Fruit fly (Drosophila melanogaster) whole organism, embryonic: ENCODE results near the gene alpha-Est7.

ENCODE experiments used
- Adf1 ChIP-seq: fragments of 200-800 bp; sonication (Bioruptor generic); IDR thresholded peaks from 2 replicates; pipeline ENCODE4 v1.3.6; 2022; ENCODE audit warnings: missing biosample characterization, missing genetic modification characterization
- CG10209 ChIP-seq: fragments of 200-800 bp; sonication (Bioruptor generic); optimal IDR thresholded peaks from 3 replicates; lab custom pipeline; 2017; ENCODE audit warnings: missing biosample characterization, mild to moderate bottlenecking, missing genetic modification characterization, missing genetic modification reagents
- CG10267 ChIP-seq: fragments of 200-800 bp; sonication (Bioruptor generic); optimal IDR thresholded peaks from 2 replicates; lab custom pipeline; 2018; ENCODE audit warnings: missing biosample characterization, mild to moderate bottlenecking, missing genetic modification characterization, moderate library complexity
- CG11398 ChIP-seq: fragments of 200-800 bp; sonication (Bioruptor generic); optimal IDR thresholded peaks from 2 replicates; lab custom pipeline; 2016; ENCODE audit warnings: missing biosample characterization, missing genetic modification characterization
- CG13424 ChIP-seq: fragments of 200-800 bp; sonication (Bioruptor generic); optimal IDR thresholded peaks from 2 replicates; lab custom pipeline; 2019; ENCODE audit warnings: missing biosample characterization, mild to moderate bottlenecking, missing genetic modification characterization, moderate library complexity
- CG14014 ChIP-seq: fragments of 200-800 bp; sonication (Bioruptor generic); IDR thresholded peaks from 2 replicates; pipeline ENCODE4 v1.3.6; 2022; ENCODE audit warnings: missing biosample characterization, missing genetic modification characterization
- CG14965 ChIP-seq: fragments of 200-800 bp; sonication (Bioruptor generic); optimal IDR thresholded peaks from 2 replicates; lab custom pipeline; 2016; ENCODE audit warnings: missing biosample characterization, missing genetic modification characterization, borderline replicate concordance
- CG15514 ChIP-seq: fragments of 200-800 bp; sonication (Bioruptor generic); optimal IDR thresholded peaks from 3 replicates; lab custom pipeline; 2017; ENCODE audit warnings: missing biosample characterization, missing genetic modification characterization, mild to moderate bottlenecking, moderate library complexity, missing genetic modification reagents
- CG17829 ChIP-seq: fragments of 200-800 bp; optimal IDR thresholded peaks from 2 replicates; lab custom pipeline; 2019; ENCODE audit warnings: missing biosample characterization, mild to moderate bottlenecking, missing genetic modification characterization, moderate library complexity
- CG18262 ChIP-seq: fragments of 200-800 bp; optimal IDR thresholded peaks from 3 replicates; lab custom pipeline; 2019; ENCODE audit warnings: missing biosample characterization, mild to moderate bottlenecking, missing genetic modification characterization, moderate library complexity
- CG18599 ChIP-seq: fragments of 200-800 bp; sonication (Bioruptor generic); optimal IDR thresholded peaks from 3 replicates; lab custom pipeline; 2017; ENCODE audit warnings: missing biosample characterization, missing genetic modification characterization, mild to moderate bottlenecking, moderate library complexity, missing genetic modification reagents
- CG18619 ChIP-seq: fragments of 200-800 bp; sonication (Bioruptor generic); optimal IDR thresholded peaks from 3 replicates; lab custom pipeline; 2017; ENCODE audit warnings: missing biosample characterization, mild to moderate bottlenecking, missing genetic modification characterization
- CG18764 ChIP-seq: fragments of 200-800 bp; sonication (Bioruptor generic); optimal IDR thresholded peaks from 3 replicates; lab custom pipeline; 2016; ENCODE audit warnings: missing biosample characterization, missing genetic modification characterization
- CG31365 ChIP-seq: fragments of 200-800 bp; sonication (Bioruptor generic); optimal IDR thresholded peaks from 2 replicates; lab custom pipeline; 2018; ENCODE audit warnings: missing biosample characterization, mild to moderate bottlenecking, missing genetic modification characterization
- CG4328 ChIP-seq: fragments of 200-800 bp; sonication (Bioruptor generic); optimal IDR thresholded peaks from 3 replicates; lab custom pipeline; 2017; ENCODE audit warnings: missing biosample characterization, missing genetic modification reagents, missing genetic modification characterization
- CG4730 ChIP-seq: fragments of 200-800 bp; sonication (Bioruptor generic); IDR thresholded peaks from 2 replicates; pipeline ENCODE4 v1.3.6; 2022; ENCODE audit warnings: missing biosample characterization, missing genetic modification characterization
- CG5953 ChIP-seq: fragments of 200-800 bp; sonication (Bioruptor generic); IDR thresholded peaks from 2 replicates; pipeline ENCODE4 v1.3.6; 2022; ENCODE audit warnings: missing biosample characterization, missing genetic modification characterization
- CG8388 ChIP-seq: fragments of 200-800 bp; sonication (Bioruptor generic); optimal IDR thresholded peaks from 2 replicates; lab custom pipeline; 2019; ENCODE audit warnings: missing biosample characterization, mild to moderate bottlenecking, missing genetic modification characterization, moderate library complexity
- Dbx ChIP-seq: fragments of 200-800 bp; sonication (Bioruptor generic); IDR thresholded peaks from 3 replicates; pipeline ENCODE4 v1.3.6; 2022; ENCODE audit warnings: missing biosample characterization, missing genetic modification characterization
- Fer2 ChIP-seq: fragments of 200-800 bp; sonication (Bioruptor generic); optimal IDR thresholded peaks from 2 replicates; lab custom pipeline; 2018; ENCODE audit warnings: missing biosample characterization, mild to moderate bottlenecking, missing genetic modification characterization, moderate library complexity
- HLH4C ChIP-seq: fragments of 200-800 bp; sonication (Bioruptor generic); IDR thresholded peaks from 3 replicates; pipeline ENCODE4 v1.3.6; 2022; ENCODE audit warnings: missing biosample characterization, missing genetic modification characterization; ENCODE audit not compliant: partially characterized antibody
- MESR4 ChIP-seq: fragments of 200-800 bp; sonication (Bioruptor generic); optimal IDR thresholded peaks from 2 replicates; lab custom pipeline; 2018; ENCODE audit warnings: missing biosample characterization, mild to moderate bottlenecking, missing genetic modification characterization, moderate library complexity
- Nf-YC ChIP-seq: fragments of 200-800 bp; optimal IDR thresholded peaks from 3 replicates; lab custom pipeline; 2019; ENCODE audit warnings: missing biosample characterization, mild to moderate bottlenecking, missing genetic modification characterization, moderate library complexity
- Oaz ChIP-seq: fragments of 200-800 bp; sonication (Bioruptor generic); IDR thresholded peaks from 2 replicates; pipeline ENCODE4 v1.3.6; 2022; ENCODE audit warnings: missing biosample characterization, missing genetic modification characterization
- Rx ChIP-seq: fragments of 200-800 bp; sonication (Bioruptor generic); IDR thresholded peaks from 2 replicates; pipeline ENCODE4 v1.3.6; 2022; ENCODE audit warnings: missing biosample characterization, missing genetic modification characterization
- TFAM ChIP-seq: fragments of 200-800 bp; sonication (Bioruptor generic); optimal IDR thresholded peaks from 2 replicates; lab custom pipeline; 2017; ENCODE audit warnings: missing biosample characterization, missing genetic modification characterization, inconsistent platforms
- al ChIP-seq: fragments of 200-800 bp; sonication (Bioruptor generic); IDR thresholded peaks from 2 replicates; pipeline ENCODE4 v1.3.6; 2022; ENCODE audit warnings: missing biosample characterization, missing genetic modification characterization
- ash1 ChIP-seq: fragments of 200-800 bp; sonication (Bioruptor generic); optimal IDR thresholded peaks from 2 replicates; lab custom pipeline; 2018; ENCODE audit warnings: missing biosample characterization, mild to moderate bottlenecking, missing genetic modification characterization
- bowl ChIP-seq: fragments of 200-800 bp; sonication (Bioruptor generic); IDR thresholded peaks from 2 replicates; pipeline ENCODE4 v1.3.6; 2022; ENCODE audit warnings: missing biosample characterization, missing genetic modification characterization
- btn ChIP-seq: fragments of 200-800 bp; sonication (Bioruptor generic); optimal IDR thresholded peaks from 2 replicates; lab custom pipeline; 2016; ENCODE audit warnings: missing biosample characterization, missing genetic modification characterization
- chn ChIP-seq: fragments of 200-800 bp; sonication (Bioruptor generic); optimal IDR thresholded peaks from 2 replicates; lab custom pipeline; 2016; ENCODE audit warnings: missing biosample characterization, missing genetic modification characterization
- da ChIP-seq: fragments of 200-800 bp; sonication (Bioruptor generic); optimal IDR thresholded peaks from 2 replicates; lab custom pipeline; 2016; ENCODE audit warnings: missing biosample characterization, missing genetic modification characterization
- dimm ChIP-seq: fragments of 200-800 bp; sonication (Bioruptor generic); IDR thresholded peaks from 2 replicates; pipeline ENCODE4 v1.3.6; 2022; ENCODE audit warnings: missing biosample characterization, missing genetic modification characterization
- ems ChIP-seq: fragments of 200-800 bp; sonication (Bioruptor generic); optimal IDR thresholded peaks from 3 replicates; lab custom pipeline; 2016; ENCODE audit warnings: missing biosample characterization, missing genetic modification characterization
- exex ChIP-seq: fragments of 200-800 bp; sonication (Bioruptor generic); optimal IDR thresholded peaks from 4 replicates; lab custom pipeline; 2018; ENCODE audit warnings: missing biosample characterization, mild to moderate bottlenecking, missing genetic modification characterization, moderate library complexity
- fd3F ChIP-seq: fragments of 200-800 bp; sonication (Bioruptor generic); optimal IDR thresholded peaks from 2 replicates; lab custom pipeline; 2018; ENCODE audit warnings: missing biosample characterization, mild to moderate bottlenecking, missing genetic modification characterization, moderate library complexity
- hth ChIP-seq: fragments of >200 bp; optimal IDR thresholded peaks from 2 replicates; lab custom pipeline; 2017; ENCODE audit warnings: inconsistent platforms
- insv ChIP-seq, 2 experiments: fragments of 200-800 bp; sonication (Bioruptor generic); optimal IDR thresholded peaks; 3 replicates each; lab custom pipeline; 2016 to 2018; ENCODE audit warnings: missing biosample characterization in 2 of 2, missing genetic modification characterization in 2 of 2
- ken ChIP-seq: fragments of 200-800 bp; sonication (Bioruptor generic); IDR thresholded peaks from 3 replicates; pipeline ENCODE4 v1.3.6; 2022; ENCODE audit warnings: missing biosample characterization, missing genetic modification characterization
- lilli ChIP-seq: fragments of 200-800 bp; sonication (Bioruptor generic); optimal IDR thresholded peaks from 3 replicates; lab custom pipeline; 2016; ENCODE audit warnings: missing biosample characterization, missing genetic modification characterization
- maf-S ChIP-seq: fragments of 200-800 bp; sonication (Bioruptor generic); optimal IDR thresholded peaks from 2 replicates; lab custom pipeline; 2016; ENCODE audit warnings: missing biosample characterization, missing genetic modification characterization
- nerfin-1 ChIP-seq: fragments of 200-800 bp; sonication (Bioruptor generic); optimal IDR thresholded peaks from 3 replicates; lab custom pipeline; 2019; ENCODE audit warnings: missing biosample characterization, mild to moderate bottlenecking, missing genetic modification characterization, moderate library complexity
- pan ChIP-seq, 4 experiments: fragments of >200 bp in 3 of 4; fragments of 200-800 bp in 1 of 4; sonication (Bioruptor generic) in 1 of 4; optimal IDR thresholded peaks in 3 of 4; IDR thresholded peaks in 1 of 4; 2 replicates each; pipeline versions ENCODE4 v1.3.6 to Lab custom; 2017 to 2022; ENCODE audit warnings: missing biosample characterization in 2 of 4, missing genetic modification characterization in 2 of 4, mixed read lengths in 1 of 4
- pnt ChIP-seq: fragments of 200-800 bp; sonication (Bioruptor generic); optimal IDR thresholded peaks from 3 replicates; lab custom pipeline; 2016; ENCODE audit warnings: missing biosample characterization, missing genetic modification characterization
- row ChIP-seq: fragments of 200-800 bp; sonication (Bioruptor generic); IDR thresholded peaks from 3 replicates; pipeline ENCODE4 v1.3.6; 2022; ENCODE audit warnings: missing biosample characterization, missing genetic modification characterization
- sd ChIP-seq: fragments of 200-800 bp; sonication (Bioruptor generic); optimal IDR thresholded peaks from 3 replicates; lab custom pipeline; 2018; ENCODE audit warnings: missing biosample characterization, mild to moderate bottlenecking, missing genetic modification characterization, moderate library complexity
- sim ChIP-seq: fragments of 200-800 bp; sonication (Bioruptor generic); IDR thresholded peaks from 2 replicates; pipeline ENCODE4 v1.3.6; 2022; ENCODE audit warnings: missing biosample characterization, missing genetic modification characterization
- sr ChIP-seq: fragments of 200-800 bp; sonication (Bioruptor generic); IDR thresholded peaks from 3 replicates; pipeline ENCODE4 v1.3.6; 2022; ENCODE audit warnings: missing biosample characterization, missing genetic modification characterization
- zen2 ChIP-seq: fragments of 200-800 bp; sonication (Bioruptor generic); IDR thresholded peaks from 3 replicates; pipeline ENCODE4 v1.3.6; 2022; ENCODE audit warnings: missing biosample characterization, missing genetic modification characterization; ENCODE audit not compliant: partially characterized antibody

Gene alpha-Est7

dm6 chr3R:7504989-7505761 lies 18.4 kb downstream of the alpha-Est7 start, which contains the start of gene alpha-Est9 (continued):
- TF ChIP-seq CG10209 (GFP tag; lab: Kevin White, UChicago): no peak
- TF ChIP-seq HLH4C (GFP tag; lab: Robert Waterston, UW): no peak
- TF ChIP-seq btn (GFP tag; lab: Kevin White, UChicago): no peak
- TF ChIP-seq CG14014 (GFP tag; lab: Robert Waterston, UW): 0 out of 2 replicates have a peak, but pooled peaks have one; percentile 31
- no peak for TF ChIP-seq maf-S (GFP tag; lab: Kevin White, UChicago)
- no peak for TF ChIP-seq bowl (GFP tag; lab: Robert Waterston, UW)
- no peak for TF ChIP-seq ems (GFP tag; lab: Kevin White, UChicago)
- TF ChIP-seq CG11398: no peak
- no peak for TF ChIP-seq sr (GFP tag; lab: Robert Waterston, UW)
- peak; percentile 96 for TF ChIP-seq exex (tag; lab: Kevin White, UChicago)
- no peak for TF ChIP-seq hth
- TF ChIP-seq Fer2 (tag; lab: Kevin White, UChicago): no peak
- no peak for TF ChIP-seq CG31365 (tag; lab: Kevin White, UChicago)
- TF ChIP-seq CG18599 (GFP tag; lab: Kevin White, UChicago): peak; percentile 30
- no peak for TF ChIP-seq MESR4
- TF ChIP-seq CG10267 (tag; lab: Kevin White, UChicago): no peak
- no peak for TF ChIP-seq lilli
- no peak for TF ChIP-seq CG4730 (GFP tag; lab: Robert Waterston, UW)
- no peak for TF ChIP-seq zen2 (GFP tag; lab: Robert Waterston, UW)
- TF ChIP-seq pnt (GFP tag; lab: Kevin White, UChicago): no peak
- no peak for TF ChIP-seq da (GFP tag; lab: Kevin White, UChicago)
- TF ChIP-seq sd (tag; lab: Kevin White, UChicago): peak; percentile 38
- peak; percentile 17; the same call in 1 of the 2 replicates for TF ChIP-seq Adf1 (GFP tag; lab: Robert Waterston, UW)
- TF ChIP-seq fd3F: no peak
- TF ChIP-seq pan (optimal IDR thresholded peaks at IDR 0.05; lab: Kevin White, UChicago): no peak
- peak in 1 of 2 experiments; percentile 4 for TF ChIP-seq pan (GFP tag; optimal IDR thresholded peaks at IDR 0.05 in 1 of 2, IDR thresholded peaks at IDR 0.05 in 1 of 2)
- TF ChIP-seq Rx (GFP tag; lab: Robert Waterston, UW): no peak
- TF ChIP-seq CG13424 (tag; lab: Kevin White, UChicago): no peak
- TF ChIP-seq Dbx (GFP tag; lab: Robert Waterston, UW): peak; percentile 65; the same call in 2 of the 3 replicates
- TF ChIP-seq CG18764 (GFP tag; lab: Kevin White, UChicago): no peak
- no peak for TF ChIP-seq chn (GFP tag; lab: Kevin White, UChicago)
- no peak for TF ChIP-seq CG4328
- no peak for TF ChIP-seq al (GFP tag; lab: Robert Waterston, UW)
- no peak for TF ChIP-seq nerfin-1 (tag; lab: Kevin White, UChicago)
- no peak for TF ChIP-seq Oaz
- TF ChIP-seq CG18619 (GFP tag; lab: Kevin White, UChicago): no peak
- TF ChIP-seq dimm (GFP tag; lab: Robert Waterston, UW): no peak
- TF ChIP-seq sim (GFP tag; lab: Robert Waterston, UW): no peak
- TF ChIP-seq CG14965 (GFP tag; lab: Kevin White, UChicago): no peak
- 0 out of 3 replicates have a peak, but pooled peaks have one; percentile 5 for TF ChIP-seq row (GFP tag; lab: Robert Waterston, UW)
- no peak for TF ChIP-seq ash1 (GFP tag; lab: Kevin White, UChicago)
- TF ChIP-seq Nf-YC: no peak
- no peak for TF ChIP-seq CG18262 (tag; lab: Kevin White, UChicago)
- no peak for TF ChIP-seq ken (GFP tag; lab: Robert Waterston, UW)
- no peak for TF ChIP-seq CG5953
- TF ChIP-seq insv (GFP tag; optimal IDR thresholded peaks at IDR 0.05; lab: Kevin White, UChicago): no peak
- TF ChIP-seq TFAM (GFP tag; lab: Kevin White, UChicago): no peak
- TF ChIP-seq CG17829 (tag; lab: Kevin White, UChicago): no peak
- TF ChIP-seq CG15514 (GFP tag; lab: Kevin White, UChicago): peak; percentile 27
- no peak for TF ChIP-seq CG8388 (GFP tag; lab: Kevin White, UChicago)
